Worm (Caenorhabditis elegans) whole organism, L1 larva: ENCODE results near the gene C13F10.5.

ENCODE experiments used
- ama-1 ChIP-seq: fragments of 150-350 bp; optimal IDR thresholded peaks from 2 replicates; lab custom pipeline; 2014
- ceh-88 ChIP-seq: fragments of 200-800 bp; sonication (Bioruptor generic); IDR thresholded peaks from 2 replicates; pipeline ENCODE4 v1.3.6; 2022; ENCODE audit warnings: missing genetic modification characterization, missing compliant biosample characterization
- ces-1 ChIP-seq: fragments of 150-350 bp; optimal IDR thresholded peaks from 2 replicates; lab custom pipeline; 2014; ENCODE audit warnings: missing biosample characterization, missing genetic modification reagents, missing genetic modification characterization
- egl-27 ChIP-seq, 2 experiments: fragments of 150-350 bp in 1 of 2; sonication (generic microtip); optimal IDR thresholded peaks; 3 replicates each; lab custom pipeline; 2017 to 2018; ENCODE audit warnings: missing biosample characterization in 2 of 2, missing genetic modification characterization in 2 of 2, missing genetic modification reagents in 2 of 2
- fkh-10 ChIP-seq: sonication (generic microtip); optimal IDR thresholded peaks from 2 replicates; lab custom pipeline; 2017; ENCODE audit warnings: missing biosample characterization, missing genetic modification reagents, missing genetic modification characterization
- lsy-2 ChIP-seq, 2 experiments: fragments of 150-350 bp; optimal IDR thresholded peaks; 2 replicates each; lab custom pipeline; 2014; ENCODE audit warnings: missing biosample characterization in 2 of 2, missing genetic modification characterization in 2 of 2
- nhr-237 ChIP-seq: fragments of 150-350 bp; optimal IDR thresholded peaks from 2 replicates; lab custom pipeline; 2014; ENCODE audit warnings: missing biosample characterization, missing genetic modification characterization
- nhr-47 ChIP-seq: sonication (generic microtip); optimal IDR thresholded peaks from 2 replicates; lab custom pipeline; 2016; ENCODE audit warnings: mild to moderate bottlenecking, missing genetic modification characterization, moderate library complexity, missing compliant biosample characterization
- pqm-1 ChIP-seq: sonication (generic microtip); optimal IDR thresholded peaks from 3 replicates; lab custom pipeline; 2017; ENCODE audit warnings: missing biosample characterization, missing genetic modification characterization
- sox-4 ChIP-seq: sonication (generic microtip); optimal IDR thresholded peaks from 2 replicates; lab custom pipeline; 2016; ENCODE audit warnings: missing genetic modification characterization, missing compliant biosample characterization
- tbx-2 ChIP-seq: sonication (generic microtip); optimal IDR thresholded peaks from 2 replicates; lab custom pipeline; 2016; ENCODE audit warnings: missing genetic modification characterization, missing compliant biosample characterization
- unc-62 ChIP-seq: fragments of 150-350 bp; optimal IDR thresholded peaks from 2 replicates; lab custom pipeline; 2014; ENCODE audit warnings: missing biosample characterization, missing genetic modification reagents, missing genetic modification characterization
- zag-1 ChIP-seq: fragments of 150-350 bp; optimal IDR thresholded peaks from 2 replicates; lab custom pipeline; 2014; ENCODE audit warnings: missing biosample characterization, missing genetic modification characterization

DNA sequence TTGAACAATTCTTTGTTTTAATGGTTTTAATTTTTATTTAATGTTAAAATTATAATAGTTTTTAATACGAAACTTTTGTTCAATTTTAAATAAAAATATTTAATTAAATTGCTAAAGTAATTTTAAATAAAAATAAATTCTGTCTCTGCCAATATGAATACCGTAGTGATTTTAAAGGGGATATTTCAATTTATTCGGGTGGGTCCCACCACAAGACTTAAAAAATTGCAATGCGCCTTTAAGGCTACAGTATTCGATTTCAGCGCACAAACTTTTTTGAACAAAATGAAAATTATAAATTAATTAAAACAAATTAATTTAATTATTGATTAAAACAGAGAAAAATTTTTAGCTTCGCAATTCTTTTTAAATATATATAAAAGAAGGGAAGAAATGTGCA lies 19.8 kb downstream of the C13F10.5 start:
- TF ChIP-seq zag-1 (tag; lab: Kevin White, UChicago) = no peak
- TF ChIP-seq unc-62 (GFP tag; lab: Kevin White, UChicago) = no peak
- TF ChIP-seq ceh-88 (GFP tag; lab: Robert Waterston, UW) = no peak
- TF ChIP-seq fkh-10 (GFP tag; lab: Kevin White, UChicago) = no peak
- no peak for TF ChIP-seq ces-1 (GFP tag; lab: Kevin White, UChicago)
- no peak for TF ChIP-seq tbx-2 (tag; lab: Kevin White, UChicago)
- TF ChIP-seq lsy-2 (tag; optimal IDR thresholded peaks at IDR 0.05; lab: Kevin White, UChicago) = no peak
- TF ChIP-seq ama-1 = no peak
- TF ChIP-seq nhr-237 (tag; lab: Kevin White, UChicago) = no peak
- no peak for TF ChIP-seq pqm-1 (tag; lab: Kevin White, UChicago)
- TF ChIP-seq sox-4 = no peak
- no peak for TF ChIP-seq egl-27 (tag; optimal IDR thresholded peaks at IDR 0.05; lab: Kevin White, UChicago)
- no peak for TF ChIP-seq nhr-47
